Fruit fly (Drosophila melanogaster) whole organism: Measurements from ENCODE around the gene cold.

Experiments
- CG8478 ChIP-seq: fragments of >200 bp; optimal IDR thresholded peaks from 2 replicates; lab custom pipeline; 2018; ENCODE audit warnings: inconsistent platforms
- EcR ChIP-seq, 2 experiments: fragments of >200 bp; optimal IDR thresholded peaks; 2 replicates each; lab custom pipeline; 2017; ENCODE audit warnings: missing biosample characterization in 2 of 2, missing genetic modification characterization in 2 of 2, missing genetic modification reagents in 2 of 2
- psq ChIP-seq: fragments of >200 bp; optimal IDR thresholded peaks from 2 replicates; lab custom pipeline; 2017
- usp ChIP-seq: fragments of >200 bp; optimal IDR thresholded peaks from 2 replicates; lab custom pipeline; 2017; ENCODE audit warnings: missing biosample characterization, missing genetic modification characterization, mixed read lengths

DNA sequence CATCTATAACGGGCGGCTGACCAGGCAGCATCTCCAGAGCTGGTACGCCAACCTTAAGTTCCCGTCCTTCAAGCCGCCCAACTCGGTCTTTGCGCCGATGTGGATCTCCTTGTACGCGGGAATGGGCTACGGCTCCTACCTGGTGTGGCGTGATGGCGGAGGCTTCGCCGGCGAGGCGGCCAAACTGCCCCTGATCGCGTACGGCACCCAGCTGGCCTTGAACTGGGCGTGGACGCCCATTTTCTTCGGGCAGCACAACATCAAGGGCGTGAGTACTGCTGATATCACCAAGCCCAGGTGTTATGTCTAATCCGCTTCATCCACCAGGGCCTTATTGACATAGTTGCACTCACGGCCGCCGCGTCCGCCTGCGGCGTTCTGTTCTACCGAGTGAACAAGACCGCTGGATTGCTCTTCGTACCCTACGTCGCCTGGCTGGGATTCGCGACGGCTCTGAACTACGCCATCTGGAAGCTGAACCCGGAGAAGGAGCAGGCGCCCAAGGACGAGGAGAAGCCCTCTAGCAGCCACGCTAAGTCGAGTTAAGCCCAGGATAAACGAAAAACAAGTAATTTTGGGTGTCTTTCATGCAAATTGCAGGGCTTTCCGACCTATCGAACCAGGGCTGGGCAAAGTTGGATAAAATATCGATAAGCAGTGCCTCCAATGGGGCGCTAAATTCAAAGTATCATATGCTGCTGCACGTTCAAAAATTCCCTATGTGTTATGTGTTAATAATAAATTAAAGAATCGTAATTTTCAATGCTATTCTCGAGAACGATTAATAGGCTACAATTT lies 14.1 kb upstream of the cold start, which contains the start of gene rempA:
- TF ChIP-seq EcR (GFP tag; optimal IDR thresholded peaks at IDR 0.05; lab: Kevin White, UChicago) = no peak
- TF ChIP-seq usp (GFP tag; lab: Kevin White, UChicago) = no peak
- TF ChIP-seq CG8478 (lab: Kevin White, UChicago) = no peak
- no peak for TF ChIP-seq psq (lab: Kevin White, UChicago)
